Fruit fly (Drosophila melanogaster) whole organism, embryonic: ENCODE measurements around the gene mRpS11.

Experiments
- CG10462 ChIP-seq: fragments of 200-800 bp; sonication (Bioruptor generic); optimal IDR thresholded peaks from 2 replicates; lab custom pipeline; 2016; ENCODE audit warnings: missing biosample characterization, missing genetic modification characterization
- CG11398 ChIP-seq: fragments of 200-800 bp; sonication (Bioruptor generic); optimal IDR thresholded peaks from 2 replicates; lab custom pipeline; 2016; ENCODE audit warnings: missing biosample characterization, missing genetic modification characterization
- CG12391 ChIP-seq: fragments of 200-800 bp; sonication (Bioruptor generic); optimal IDR thresholded peaks from 3 replicates; lab custom pipeline; 2018; ENCODE audit warnings: missing biosample characterization, mild to moderate bottlenecking, missing genetic modification characterization, moderate library complexity
- CG13624 ChIP-seq: fragments of 200-800 bp; sonication (Bioruptor generic); optimal IDR thresholded peaks from 2 replicates; lab custom pipeline; 2016; ENCODE audit warnings: missing biosample characterization, missing genetic modification characterization
- CG13775 ChIP-seq: fragments of 200-800 bp; sonication (Bioruptor generic); optimal IDR thresholded peaks from 3 replicates; lab custom pipeline; 2017; ENCODE audit warnings: missing biosample characterization, mild to moderate bottlenecking, missing genetic modification characterization
- CG13894 ChIP-seq: fragments of 200-800 bp; sonication (Bioruptor generic); optimal IDR thresholded peaks from 3 replicates; lab custom pipeline; 2018; ENCODE audit warnings: missing biosample characterization, mild to moderate bottlenecking, missing genetic modification characterization, moderate library complexity
- CG14710 ChIP-seq: fragments of 200-800 bp; sonication (Bioruptor generic); optimal IDR thresholded peaks from 3 replicates; lab custom pipeline; 2019; ENCODE audit warnings: missing biosample characterization, mild to moderate bottlenecking, missing genetic modification characterization, moderate library complexity
- CG17186 ChIP-seq: fragments of 200-800 bp; sonication (Bioruptor generic); optimal IDR thresholded peaks from 3 replicates; lab custom pipeline; 2017; ENCODE audit warnings: missing biosample characterization, missing genetic modification reagents, missing genetic modification characterization
- CG17385 ChIP-seq: fragments of 200-800 bp; sonication (Bioruptor generic); optimal IDR thresholded peaks from 3 replicates; lab custom pipeline; 2018; ENCODE audit warnings: missing biosample characterization, mild to moderate bottlenecking, missing genetic modification characterization
- CG17829 ChIP-seq: fragments of 200-800 bp; optimal IDR thresholded peaks from 2 replicates; lab custom pipeline; 2019; ENCODE audit warnings: missing biosample characterization, mild to moderate bottlenecking, missing genetic modification characterization, moderate library complexity
- CG2875 ChIP-seq: fragments of 200-800 bp; sonication (Bioruptor generic); optimal IDR thresholded peaks from 2 replicates; lab custom pipeline; 2017; ENCODE audit warnings: missing biosample characterization, mild to moderate bottlenecking, missing genetic modification characterization, missing genetic modification reagents
- CG31441 ChIP-seq: fragments of 200-800 bp; sonication (Bioruptor generic); IDR thresholded peaks from 2 replicates; pipeline ENCODE4 v1.3.6; 2022; ENCODE audit warnings: missing biosample characterization, missing genetic modification characterization
- CG32772 ChIP-seq: fragments of 200-800 bp; sonication (Bioruptor generic); IDR thresholded peaks from 2 replicates; pipeline ENCODE4 v1.3.6; 2022; ENCODE audit warnings: missing biosample characterization, missing genetic modification characterization
- CG4730 ChIP-seq: fragments of 200-800 bp; sonication (Bioruptor generic); IDR thresholded peaks from 2 replicates; pipeline ENCODE4 v1.3.6; 2022; ENCODE audit warnings: missing biosample characterization, missing genetic modification characterization
- CG5953 ChIP-seq: fragments of 200-800 bp; sonication (Bioruptor generic); IDR thresholded peaks from 2 replicates; pipeline ENCODE4 v1.3.6; 2022; ENCODE audit warnings: missing biosample characterization, missing genetic modification characterization
- CG6175 ChIP-seq: fragments of 200-800 bp; sonication (Bioruptor generic); IDR thresholded peaks from 3 replicates; pipeline ENCODE4 v1.3.6; 2022; ENCODE audit warnings: missing biosample characterization, missing genetic modification characterization
- CG7372 ChIP-seq: fragments of 200-800 bp; sonication (Bioruptor generic); IDR thresholded peaks from 2 replicates; pipeline ENCODE4 v1.3.6; 2022; ENCODE audit warnings: missing biosample characterization, missing genetic modification characterization
- CG8478 ChIP-seq: fragments of >200 bp; optimal IDR thresholded peaks from 2 replicates; lab custom pipeline; 2018
- CG9727 ChIP-seq: fragments of 200-800 bp; sonication (Bioruptor generic); optimal IDR thresholded peaks from 3 replicates; lab custom pipeline; 2017; ENCODE audit warnings: missing biosample characterization, mild to moderate bottlenecking, missing genetic modification characterization
- Deaf1 ChIP-seq: fragments of 200-800 bp; optimal IDR thresholded peaks from 3 replicates; lab custom pipeline; 2019; ENCODE audit warnings: missing biosample characterization, mild to moderate bottlenecking, missing genetic modification characterization, moderate library complexity
- Dek ChIP-seq: fragments of 200-800 bp; sonication (Bioruptor generic); optimal IDR thresholded peaks from 3 replicates; lab custom pipeline; 2019; ENCODE audit warnings: missing biosample characterization, mild to moderate bottlenecking, missing genetic modification characterization, moderate library complexity
- Dfd ChIP-seq, 2 experiments: fragments of >200 bp; optimal IDR thresholded peaks; 2 replicates each; lab custom pipeline; 2017; ENCODE audit warnings: missing biosample characterization in 2 of 2, missing genetic modification characterization in 2 of 2
- E2f1 ChIP-seq: fragments of 200-800 bp; sonication (Bioruptor generic); IDR thresholded peaks from 2 replicates; pipeline ENCODE4 v1.3.6; 2022; ENCODE audit warnings: missing biosample characterization, missing genetic modification characterization
- Gug ChIP-seq: fragments of 200-800 bp; sonication (Bioruptor generic); IDR thresholded peaks from 4 replicates; pipeline ENCODE4 v1.3.6; 2022; ENCODE audit warnings: missing biosample characterization, missing genetic modification characterization
- HLHmδ ChIP-seq: fragments of 200-800 bp; sonication (Bioruptor generic); optimal IDR thresholded peaks from 2 replicates; lab custom pipeline; 2018; ENCODE audit warnings: missing biosample characterization, mild to moderate bottlenecking, missing genetic modification characterization, moderate library complexity
- Hsf ChIP-seq: fragments of 200-800 bp; sonication (Bioruptor generic); optimal IDR thresholded peaks from 3 replicates; lab custom pipeline; 2016; ENCODE audit warnings: missing biosample characterization, missing genetic modification characterization
- Med ChIP-seq: fragments of 200-800 bp; sonication (Bioruptor generic); peaks from one replicate; lab custom pipeline; 2016; ENCODE audit warnings: missing biosample characterization, missing genetic modification characterization, mild to moderate bottlenecking, inconsistent platforms, moderate library complexity
- Meics ChIP-seq: fragments of 200-800 bp; sonication (Bioruptor generic); optimal IDR thresholded peaks from 2 replicates; lab custom pipeline; 2017; ENCODE audit warnings: missing biosample characterization, mild to moderate bottlenecking, missing genetic modification characterization
- NfI ChIP-seq: fragments of 200-800 bp; sonication (Bioruptor generic); optimal IDR thresholded peaks from 3 replicates; lab custom pipeline; 2018; ENCODE audit warnings: missing biosample characterization, mild to moderate bottlenecking, missing genetic modification characterization, moderate library complexity
- Pdp1 ChIP-seq, 2 experiments: fragments of 200-800 bp; sonication (Bioruptor generic); optimal IDR thresholded peaks; 3 replicates each; lab custom pipeline; 2016; ENCODE audit warnings: missing biosample characterization in 2 of 2, missing genetic modification characterization in 2 of 2, mild to moderate bottlenecking in 1 of 2, moderate library complexity in 1 of 2
- Xbp1 ChIP-seq: fragments of 200-800 bp; sonication (Bioruptor generic); optimal IDR thresholded peaks from 3 replicates; lab custom pipeline; 2016; ENCODE audit warnings: missing biosample characterization, mild to moderate bottlenecking, missing genetic modification characterization
- amos ChIP-seq: fragments of 200-800 bp; sonication (Bioruptor generic); IDR thresholded peaks from 2 replicates; pipeline ENCODE4 v1.3.6; 2022; ENCODE audit warnings: missing biosample characterization, missing genetic modification characterization; ENCODE audit not compliant: partially characterized antibody
- ato ChIP-seq: fragments of 200-800 bp; sonication (Bioruptor generic); IDR thresholded peaks from 2 replicates; pipeline ENCODE4 v1.3.6; 2022; ENCODE audit warnings: missing biosample characterization, missing genetic modification characterization; ENCODE audit not compliant: partially characterized antibody
- az2 ChIP-seq: fragments of 200-800 bp; sonication (Bioruptor generic); optimal IDR thresholded peaks from 3 replicates; lab custom pipeline; 2016; ENCODE audit warnings: missing biosample characterization, missing genetic modification characterization
- cad ChIP-seq: fragments of >200 bp; optimal IDR thresholded peaks from 2 replicates; lab custom pipeline; 2017; ENCODE audit warnings: missing biosample characterization, missing genetic modification characterization
- chn ChIP-seq: fragments of 200-800 bp; sonication (Bioruptor generic); optimal IDR thresholded peaks from 2 replicates; lab custom pipeline; 2016; ENCODE audit warnings: missing biosample characterization, missing genetic modification characterization
- dpn ChIP-seq, 2 experiments: fragments of 200-800 bp; sonication (Bioruptor generic); optimal IDR thresholded peaks; 3 replicates each; lab custom pipeline; 2016; ENCODE audit warnings: missing biosample characterization in 2 of 2, missing genetic modification characterization in 2 of 2
- emc ChIP-seq: fragments of 200-800 bp; sonication (Bioruptor generic); optimal IDR thresholded peaks from 2 replicates; lab custom pipeline; 2016; ENCODE audit warnings: missing biosample characterization, missing genetic modification characterization
- esg ChIP-seq: fragments of 200-800 bp; sonication (Bioruptor generic); conservative IDR thresholded peaks from 2 replicates; pipeline ENCODE4 v1.3.6; 2022; ENCODE audit warnings: missing biosample characterization, missing genetic modification characterization
- ind ChIP-seq: fragments of 200-800 bp; sonication (Bioruptor generic); optimal IDR thresholded peaks from 3 replicates; lab custom pipeline; 2016; ENCODE audit warnings: missing biosample characterization, missing genetic modification characterization
- lola ChIP-seq, 3 experiments: fragments of >200 bp in 2 of 3; fragments of 200-800 bp in 1 of 3; sonication (Bioruptor generic) in 1 of 3; optimal IDR thresholded peaks; 2 replicates each; lab custom pipeline; 2017 to 2019; ENCODE audit warnings: missing biosample characterization in 3 of 3, missing genetic modification characterization in 3 of 3, mild to moderate bottlenecking in 1 of 3, moderate library complexity in 1 of 3
- pb ChIP-seq: fragments of 200-800 bp; sonication (Bioruptor generic); optimal IDR thresholded peaks from 3 replicates; lab custom pipeline; 2016; ENCODE audit warnings: missing biosample characterization, missing genetic modification characterization
- pnt ChIP-seq: fragments of 200-800 bp; sonication (Bioruptor generic); optimal IDR thresholded peaks from 3 replicates; lab custom pipeline; 2016; ENCODE audit warnings: missing biosample characterization, missing genetic modification characterization
- prd ChIP-seq, 3 experiments: fragments of >200 bp in 2 of 3; fragments of 200-800 bp in 1 of 3; sonication (Bioruptor generic) in 1 of 3; optimal IDR thresholded peaks in 2 of 3; IDR thresholded peaks in 1 of 3; 2 replicates in 2 of 3; 3 replicates in 1 of 3; pipeline versions ENCODE4 v1.3.6 to Lab custom; 2017 to 2022; ENCODE audit warnings: missing biosample characterization in 1 of 3, missing genetic modification characterization in 1 of 3
- row ChIP-seq: fragments of 200-800 bp; sonication (Bioruptor generic); IDR thresholded peaks from 3 replicates; pipeline ENCODE4 v1.3.6; 2022; ENCODE audit warnings: missing biosample characterization, missing genetic modification characterization
- seq ChIP-seq: fragments of 200-800 bp; sonication (Bioruptor generic); IDR thresholded peaks from 2 replicates; pipeline ENCODE4 v1.3.6; 2022; ENCODE audit warnings: missing biosample characterization, missing genetic modification characterization
- shn ChIP-seq: fragments of 200-800 bp; sonication (Bioruptor generic); optimal IDR thresholded peaks from 3 replicates; lab custom pipeline; 2016; ENCODE audit warnings: missing biosample characterization, missing genetic modification characterization
- so ChIP-seq: fragments of 200-800 bp; sonication (Bioruptor generic); IDR thresholded peaks from 3 replicates; pipeline ENCODE4 v1.3.6; 2022; ENCODE audit warnings: missing biosample characterization, missing genetic modification characterization
- sob ChIP-seq: fragments of 200-800 bp; sonication (Bioruptor generic); IDR thresholded peaks from 2 replicates; pipeline ENCODE4 v1.3.6; 2022; ENCODE audit warnings: missing biosample characterization, missing genetic modification characterization
- tio ChIP-seq: fragments of 200-800 bp; sonication (Bioruptor generic); optimal IDR thresholded peaks from 2 replicates; lab custom pipeline; 2017; ENCODE audit warnings: missing biosample characterization, missing genetic modification characterization, inconsistent platforms
- unpg ChIP-seq: fragments of 200-800 bp; sonication (Bioruptor generic); optimal IDR thresholded peaks from 3 replicates; lab custom pipeline; 2018; ENCODE audit warnings: missing biosample characterization, mild to moderate bottlenecking, missing genetic modification characterization, moderate library complexity

The mRpS11 gene

dm6 chr3R:17048867-17049266 is 23.7 kb upstream of the mRpS11 start (continued):
- TF ChIP-seq row (GFP tag; lab: Robert Waterston, UW) (peak; percentile 45; the same call in 2 of the 3 replicates), CG2875 (peak; percentile 31), CG6175 (GFP tag; lab: Robert Waterston, UW) (no peak), Meics (peak; percentile 3), Pdp1 (GFP tag; optimal IDR thresholded peaks at IDR 0.05; lab: Kevin White, UChicago) (no peak), CG17385 (peak; percentile 25), NfI (no peak), CG13775 (GFP tag; lab: Kevin White, UChicago) (peak; percentile 31), lola (GFP tag; optimal IDR thresholded peaks at IDR 0.05; lab: Kevin White, UChicago) (peak in 1 of 3 experiments; percentile 41), CG8478 (lab: Kevin White, UChicago) (no peak), CG31441 (peak; percentile 69), ato (GFP tag; lab: Robert Waterston, UW) (no peak), Med (peak; percentile 49), dpn (GFP tag; optimal IDR thresholded peaks at IDR 0.05; lab: Kevin White, UChicago) (peak in 1 of 2 experiments; percentile 11), tio (GFP tag; lab: Kevin White, UChicago) (no peak), HLHmδ (GFP tag; lab: Kevin White, UChicago) (no peak), unpg (peak; percentile 46), Hsf (GFP tag; lab: Kevin White, UChicago) (no peak), chn (GFP tag; lab: Kevin White, UChicago) (no peak), pb (GFP tag; lab: Kevin White, UChicago) (no peak), CG7372 (no peak), Dek (tag; lab: Kevin White, UChicago) (peak; percentile 5), CG13624 (GFP tag; lab: Kevin White, UChicago) (no peak), CG17186 (GFP tag; lab: Kevin White, UChicago) (no peak), emc (GFP tag; lab: Kevin White, UChicago) (no peak), shn (GFP tag; lab: Kevin White, UChicago) (no peak), CG11398 (GFP tag; lab: Kevin White, UChicago) (no peak), CG13894 (tag; lab: Kevin White, UChicago) (no peak), CG17829 (tag; lab: Kevin White, UChicago) (peak; percentile 49), Dfd (GFP tag; optimal IDR thresholded peaks at IDR 0.05; lab: Kevin White, UChicago) (no peak), E2f1 (GFP tag; lab: Robert Waterston, UW) (0 out of 2 replicates have a peak, but pooled peaks have one; percentile 19), Deaf1 (tag; lab: Kevin White, UChicago) (peak; percentile 43), az2 (GFP tag; lab: Kevin White, UChicago) (peak; percentile 23), CG10462 (GFP tag; lab: Kevin White, UChicago) (no peak), Xbp1 (GFP tag; lab: Kevin White, UChicago) (peak; percentile 23), CG12391 (tag; lab: Kevin White, UChicago) (peak; percentile 50), seq (GFP tag; lab: Robert Waterston, UW) (0 out of 2 replicates have a peak, but pooled peaks have one; percentile 29), amos (GFP tag; lab: Robert Waterston, UW) (no peak), so (GFP tag; lab: Robert Waterston, UW) (0 out of 3 replicates have a peak, but pooled peaks have one; percentile 12), sob (GFP tag; lab: Robert Waterston, UW) (no peak), cad (GFP tag; lab: Kevin White, UChicago) (no peak), CG5953 (GFP tag; lab: Robert Waterston, UW) (0 out of 2 replicates have a peak, but pooled peaks have one; percentile 11), CG14710 (tag; lab: Kevin White, UChicago) (no peak), pnt (GFP tag; lab: Kevin White, UChicago) (no peak), Gug (GFP tag; lab: Robert Waterston, UW) (no peak), CG32772 (GFP tag; lab: Robert Waterston, UW) (0 out of 2 replicates have a peak, but pooled peaks have one; percentile 26), CG9727 (GFP tag; lab: Kevin White, UChicago) (peak; percentile 26), ind (no peak), esg (peak; percentile 51; the same call in 1 of the 2 replicates), prd (optimal IDR thresholded peaks at IDR 0.05; lab: Kevin White, UChicago) (no peak), prd (GFP tag; IDR thresholded peaks at IDR 0.05; lab: Robert Waterston, UW) (peak; percentile 51; the same call in 2 of the 3 replicates), CG4730 (GFP tag; lab: Robert Waterston, UW) (no peak)
